Worm (Caenorhabditis elegans) whole organism, late embryonic: ENCODE results near the gene srh-270.
A peak's percentile ranks its signal among the peaks of the same experiment; 100 is the strongest.

Experiments used
- ama-1 ChIP-seq: fragments of 150-350 bp; optimal IDR thresholded peaks from 2 replicates; lab custom pipeline; 2014
- ceh-18 ChIP-seq: sonication (generic microtip); optimal IDR thresholded peaks from 2 replicates; lab custom pipeline; 2016; ENCODE audit warnings: missing genetic modification characterization, missing compliant biosample characterization
- elt-2 ChIP-seq: sonication (generic microtip); optimal IDR thresholded peaks from 2 replicates; lab custom pipeline; 2016; ENCODE audit warnings: missing genetic modification reagents, missing genetic modification characterization, missing compliant biosample characterization
- madf-2 ChIP-seq: sonication (generic microtip); optimal IDR thresholded peaks from 2 replicates; lab custom pipeline; 2017; ENCODE audit warnings: missing genetic modification characterization, missing compliant biosample characterization
- nhr-11 ChIP-seq: fragments of 150-350 bp; optimal IDR thresholded peaks from 2 replicates; lab custom pipeline; 2014; ENCODE audit warnings: missing biosample characterization, missing genetic modification characterization
- nhr-232 ChIP-seq: sonication (generic microtip); optimal IDR thresholded peaks from 2 replicates; lab custom pipeline; 2016; ENCODE audit warnings: missing genetic modification characterization, missing compliant biosample characterization
- odd-2 ChIP-seq: sonication (generic microtip); optimal IDR thresholded peaks from 2 replicates; lab custom pipeline; 2017; ENCODE audit warnings: antibody characterized with exemption, mild to moderate bottlenecking, missing genetic modification characterization, missing compliant biosample characterization
- pqm-1 ChIP-seq: sonication (generic microtip); optimal IDR thresholded peaks from 2 replicates; lab custom pipeline; 2016; ENCODE audit warnings: missing genetic modification characterization, missing compliant biosample characterization
- ztf-16 ChIP-seq: sonication (generic microtip); optimal IDR thresholded peaks from 2 replicates; lab custom pipeline; 2017; ENCODE audit warnings: missing genetic modification characterization, missing compliant biosample characterization

DNA sequence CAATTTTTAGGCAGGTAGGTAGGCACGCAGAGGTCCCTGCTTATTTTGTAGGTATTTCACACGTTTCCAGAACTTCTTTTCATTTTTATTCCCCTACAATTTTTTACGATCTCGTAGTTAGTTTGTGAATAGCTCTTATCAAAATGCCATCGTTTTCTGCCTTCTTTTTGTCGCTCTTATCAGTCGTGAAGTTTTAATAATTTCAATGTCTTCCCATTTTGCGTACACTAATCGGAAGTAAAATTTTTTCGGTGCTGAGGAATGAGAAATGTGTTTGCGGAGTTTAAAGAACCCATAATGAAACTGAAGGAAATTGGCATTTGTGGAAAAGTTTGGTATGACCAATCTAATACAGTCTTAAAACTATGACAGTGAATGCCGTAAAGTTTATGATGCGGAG, 19.0 kb upstream of the srh-270 start:
- no peak for TF ChIP-seq ama-1 (lab: Kevin White, UChicago)
- TF ChIP-seq nhr-11 (tag; lab: Kevin White, UChicago), result no peak
- peak; percentile 26 for TF ChIP-seq elt-2 (tag; lab: Kevin White, UChicago)
- no peak for TF ChIP-seq ztf-16
- no peak for TF ChIP-seq nhr-232 (tag; lab: Kevin White, UChicago)
- no peak for TF ChIP-seq ceh-18 (tag; lab: Kevin White, UChicago)
- no peak for TF ChIP-seq pqm-1
- no peak for TF ChIP-seq madf-2
- no peak for TF ChIP-seq odd-2 (tag; lab: Kevin White, UChicago)
